Worm (Caenorhabditis elegans): ENCODE data around the gene F47E1.1.

F47E1.1 gene

ce11 chrX:9091380-9091779 lies 14.4 kb downstream of the F47E1.1 start:
- TF ChIP-seq syd-9 (tag; optimal IDR thresholded peaks at IDR 0.05) (no peak), K02D7.2 (tag; optimal IDR thresholded peaks at IDR 0.05) (no peak), ceh-9 (tag; optimal IDR thresholded peaks at IDR 0.05) (no peak), dmd-4 (tag; optimal IDR thresholded peaks at IDR 0.05; ENCODE audit: borderline replicate concordance) (no peak), elt-2 (tag; optimal IDR thresholded peaks at IDR 0.05) (peak; percentile 27), hlh-13 (GFP tag; optimal IDR thresholded peaks at IDR 0.05) (no peak), lin-11 (tag; optimal IDR thresholded peaks at IDR 0.05) (peak; percentile 34), F13H6.1 (tag; optimal IDR thresholded peaks at IDR 0.05) (no peak), ceh-22 (tag; optimal IDR thresholded peaks at IDR 0.05) (no peak), nhr-232 (tag; optimal IDR thresholded peaks at IDR 0.05) (peak; percentile 45), ceh-34 (tag; optimal IDR thresholded peaks at IDR 0.05) (no peak), ceh-24 (tag; optimal IDR thresholded peaks at IDR 0.05) (no peak), ahr-1 (tag; optimal IDR thresholded peaks at IDR 0.05) (no peak), pqm-1 (tag; optimal IDR thresholded peaks at IDR 0.05) (no peak), pag-3 (tag; optimal IDR thresholded peaks at IDR 0.05; ENCODE audit: borderline replicate concordance) (no peak), pax-1 (tag; optimal IDR thresholded peaks at IDR 0.05) (no peak), hlh-8 (tag; optimal IDR thresholded peaks at IDR 0.05) (no peak), ama-1 (optimal IDR thresholded peaks at IDR 0.05) (no peak), ets-4 (tag; optimal IDR thresholded peaks at IDR 0.05) (no peak), che-1 (tag; optimal IDR thresholded peaks at IDR 0.05) (peak; percentile 24), tbx-7 (tag; optimal IDR thresholded peaks at IDR 0.05) (no peak), hlh-15 (tag; optimal IDR thresholded peaks at IDR 0.05) (no peak), ceh-45 (GFP tag; IDR thresholded peaks at IDR 0.05) (peak; percentile 65; the same call in 1 of the 2 replicates), ceh-31 (tag; optimal IDR thresholded peaks at IDR 0.05) (no peak), T23F11.4 (GFP tag; optimal IDR thresholded peaks at IDR 0.05) (peak; percentile 14), gmeb-2 (tag; optimal IDR thresholded peaks at IDR 0.05) (peak; percentile 30), sox-4 (tag; optimal IDR thresholded peaks at IDR 0.05) (peak; percentile 22), hlh-6 (tag; optimal IDR thresholded peaks at IDR 0.05) (no peak), fkh-6 (tag; optimal IDR thresholded peaks at IDR 0.05) (no peak), fax-1 (tag; optimal IDR thresholded peaks at IDR 0.05) (peak; percentile 13), sox-2 (GFP tag; IDR thresholded peaks at IDR 0.05) (no peak), nfya-1 (tag; optimal IDR thresholded peaks at IDR 0.05) (peak; percentile 23), lim-6 (tag; optimal IDR thresholded peaks at IDR 0.05) (no peak), fkh-10 (GFP tag; optimal IDR thresholded peaks at IDR 0.05) (no peak), rnt-1 (tag; optimal IDR thresholded peaks at IDR 0.05) (no peak), mec-3 (tag; optimal IDR thresholded peaks at IDR 0.05; ENCODE audit: borderline replicate concordance) (no peak), sdc-2 (tag; optimal IDR thresholded peaks at IDR 0.05) (peak; percentile 45), madf-2 (tag; optimal IDR thresholded peaks at IDR 0.05) (peak; percentile 3), unc-86 (tag; optimal IDR thresholded peaks at IDR 0.05) (peak; percentile 8), ref-2 (tag; optimal IDR thresholded peaks at IDR 0.05) (no peak), ceh-14 (tag; optimal IDR thresholded peaks at IDR 0.05) (no peak), hlh-30 (tag; optimal IDR thresholded peaks at IDR 0.05; ENCODE audit: insufficient read depth) (no peak), ztf-16 (tag; optimal IDR thresholded peaks at IDR 0.05) (peak; percentile 4), unc-3 (GFP tag; conservative IDR thresholded peaks at IDR 0.05) (peak; percentile 56; the same call in 1 of the 2 replicates), unc-3 (tag; optimal IDR thresholded peaks at IDR 0.05) (no peak), ttx-3 (tag; optimal IDR thresholded peaks at IDR 0.05) (no peak), eyg-1 (tag; optimal IDR thresholded peaks at IDR 0.05) (no peak), pros-1 (tag; optimal IDR thresholded peaks at IDR 0.05) (no peak), C38D4.7 (GFP tag; optimal IDR thresholded peaks at IDR 0.05) (peak; percentile 21), ceh-6 (GFP tag; optimal IDR thresholded peaks at IDR 0.05) (peak; percentile 34), ceh-30 (tag; optimal IDR thresholded peaks at IDR 0.05) (no peak), unc-55 (GFP tag; optimal IDR thresholded peaks at IDR 0.05) (no peak), pat-9 (tag; optimal IDR thresholded peaks at IDR 0.05) (peak; percentile 36), C08G9.2 (tag; optimal IDR thresholded peaks at IDR 0.05) (peak; percentile 44)
